Fruit fly (Drosophila melanogaster): Measurements from ENCODE around the gene dati.

DNA sequence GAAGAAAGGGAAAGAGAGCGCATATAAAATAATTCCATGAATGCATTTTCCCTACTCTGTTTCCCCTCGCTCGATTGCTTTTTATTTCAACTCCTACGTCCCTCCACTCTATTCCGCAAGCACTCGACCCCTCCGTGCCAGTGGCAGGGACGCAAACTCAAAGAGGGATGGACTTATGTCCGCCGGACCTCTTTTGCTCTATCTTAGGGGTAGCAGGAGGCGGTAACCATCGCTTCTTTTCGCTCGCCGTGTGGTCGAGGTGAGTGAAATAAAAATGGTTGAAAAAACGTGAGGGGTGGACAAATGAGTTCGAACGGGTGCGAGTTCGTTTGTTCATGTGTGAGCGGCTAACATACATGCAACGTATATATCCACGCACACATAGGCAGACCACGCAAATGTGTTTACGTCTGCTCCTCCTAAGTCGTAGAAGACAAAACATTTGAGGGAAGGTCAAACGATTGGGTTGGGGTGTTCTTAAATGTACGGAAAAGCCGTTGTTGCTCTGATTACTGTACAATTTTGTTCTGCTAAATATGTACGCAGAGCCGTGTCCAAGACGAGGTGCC, 10.1 kb downstream of the dati start:
- TF ChIP-seq pan (optimal IDR thresholded peaks at IDR 0.05) (no peak), usp (GFP tag; optimal IDR thresholded peaks at IDR 0.05) (no peak)

Data from whole organism.